Worm (Caenorhabditis elegans) whole organism, late embryonic: Measurements from ENCODE around the gene vit-2.

Experiments used
- fax-1 ChIP-seq: sonication (generic microtip); optimal IDR thresholded peaks from 2 replicates; lab custom pipeline; 2016; ENCODE audit warnings: missing genotype, missing genetic modification characterization, missing compliant biosample characterization
- fkh-6 ChIP-seq: sonication (generic microtip); optimal IDR thresholded peaks from 2 replicates; lab custom pipeline; 2016; ENCODE audit warnings: missing genetic modification characterization, missing compliant biosample characterization
- hlh-13 ChIP-seq: fragments of 200-800 bp; sonication (Bioruptor generic); optimal IDR thresholded peaks from 2 replicates; lab custom pipeline; 2018; ENCODE audit warnings: mild to moderate bottlenecking, missing genetic modification characterization, missing compliant biosample characterization
- nhr-11 ChIP-seq: fragments of 150-350 bp; optimal IDR thresholded peaks from 2 replicates; lab custom pipeline; 2014; ENCODE audit warnings: missing biosample characterization, missing genetic modification characterization
- npax-4 ChIP-seq: sonication (generic microtip); optimal IDR thresholded peaks from 2 replicates; lab custom pipeline; 2016; ENCODE audit warnings: missing genetic modification characterization, missing compliant biosample characterization
- sox-4 ChIP-seq: sonication (generic microtip); optimal IDR thresholded peaks from 2 replicates; lab custom pipeline; 2017; ENCODE audit warnings: mild to moderate bottlenecking, missing genetic modification characterization, inconsistent platforms, missing compliant biosample characterization

DNA sequence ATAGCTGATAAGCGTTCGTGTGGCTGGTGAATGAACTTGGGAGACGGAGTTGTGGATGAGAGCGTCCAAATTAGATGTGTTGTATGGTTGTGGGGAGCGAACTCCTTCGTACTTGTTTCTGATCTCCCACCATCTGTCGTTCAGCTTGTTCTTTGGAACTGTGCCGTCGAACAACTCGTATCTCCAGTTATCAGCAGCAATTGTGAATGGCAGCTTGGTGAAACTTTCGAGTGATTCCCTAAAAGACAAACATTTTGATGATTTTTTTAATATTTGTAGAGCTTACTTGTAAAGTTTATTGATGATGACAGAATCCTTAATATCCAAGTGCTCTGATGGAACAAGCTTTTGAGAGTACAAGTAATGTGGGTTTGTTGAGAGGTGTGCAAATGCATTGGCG lies 6.8 kb upstream of the vit-2 start:
- no peak for TF ChIP-seq hlh-13 (GFP tag; lab: Kevin White, UChicago)
- no peak for TF ChIP-seq fax-1 (tag; lab: Kevin White, UChicago)
- TF ChIP-seq sox-4 (tag; lab: Kevin White, UChicago): no peak
- TF ChIP-seq npax-4 (tag; lab: Kevin White, UChicago): no peak
- TF ChIP-seq fkh-6: no peak
- TF ChIP-seq nhr-11 (tag; lab: Kevin White, UChicago): no peak
